Worm (Caenorhabditis elegans): ENCODE measurements around the gene gtf-2H4.

gtf-2H4 gene

ce11 chrIV:15453137-15453788 lies at the start of gene gtf-2H4:
TSS of gene gtf-2H4 (minus strand) at chrIV:15453187.
- no peak for TF ChIP-seq nfya-1 (tag; optimal IDR thresholded peaks at IDR 0.05)
- TF ChIP-seq eyg-1 (tag; optimal IDR thresholded peaks at IDR 0.05): no peak
- TF ChIP-seq ceh-48 (tag; optimal IDR thresholded peaks at IDR 0.05): peak; percentile 41

ce11 chrIV:15497263-15497662 lies 44.3 kb upstream of the gtf-2H4 start, which contains the start of gene acr-24:
TSS of gene acr-24 (plus strand) at chrIV:15497563.
- TF ChIP-seq ceh-45 (GFP tag; IDR thresholded peaks at IDR 0.05): no peak
- no peak for TF ChIP-seq nhr-232 (tag; optimal IDR thresholded peaks at IDR 0.05)

ce11 chrIV:15476369-15476768 lies 23.4 kb upstream of the gtf-2H4 start:
- TF ChIP-seq C38D4.7 (GFP tag; optimal IDR thresholded peaks at IDR 0.05): no peak
- TF ChIP-seq nfya-1 (tag; optimal IDR thresholded peaks at IDR 0.05): no peak
- TF ChIP-seq ztf-16 (tag; optimal IDR thresholded peaks at IDR 0.05): no peak
- no peak for TF ChIP-seq ahr-1 (tag; optimal IDR thresholded peaks at IDR 0.05)
- TF ChIP-seq gmeb-2 (tag; optimal IDR thresholded peaks at IDR 0.05): no peak
- TF ChIP-seq hlh-30 (tag; optimal IDR thresholded peaks at IDR 0.05; ENCODE audit: insufficient read depth): no peak

- TF ChIP-seq nhr-11 (tag; optimal IDR thresholded peaks at IDR 0.05): no peak
- TF ChIP-seq ceh-14 (tag; optimal IDR thresholded peaks at IDR 0.05): no peak
- no peak for TF ChIP-seq zip-5 (tag; optimal IDR thresholded peaks at IDR 0.05)
- no peak for TF ChIP-seq ceh-24 (tag; optimal IDR thresholded peaks at IDR 0.05)
- TF ChIP-seq ceh-48 (tag; optimal IDR thresholded peaks at IDR 0.05): no peak
- no peak for TF ChIP-seq pax-1 (tag; optimal IDR thresholded peaks at IDR 0.05)
- TF ChIP-seq hlh-13 (GFP tag; optimal IDR thresholded peaks at IDR 0.05): no peak
- TF ChIP-seq ceh-19 (GFP tag; optimal IDR thresholded peaks at IDR 0.05): no peak
- no peak for TF ChIP-seq lin-11 (tag; optimal IDR thresholded peaks at IDR 0.05)
- TF ChIP-seq dve-1 (tag; optimal IDR thresholded peaks at IDR 0.05): no peak
- TF ChIP-seq pat-9 (tag; optimal IDR thresholded peaks at IDR 0.05): no peak
- no peak for TF ChIP-seq F13H6.1 (tag; optimal IDR thresholded peaks at IDR 0.05)
- no peak for TF ChIP-seq che-1 (tag; optimal IDR thresholded peaks at IDR 0.05)
- no peak for TF ChIP-seq pqm-1 (tag; optimal IDR thresholded peaks at IDR 0.05)
- no peak for TF ChIP-seq C38D4.7 (GFP tag; optimal IDR thresholded peaks at IDR 0.05)
- no peak for TF ChIP-seq dmd-4 (tag; optimal IDR thresholded peaks at IDR 0.05; ENCODE audit: borderline replicate concordance)
- no peak for TF ChIP-seq pha-2 (tag; optimal IDR thresholded peaks at IDR 0.05)
- TF ChIP-seq gmeb-2 (tag; optimal IDR thresholded peaks at IDR 0.05): no peak
- TF ChIP-seq sox-4 (tag; optimal IDR thresholded peaks at IDR 0.05): no peak
- TF ChIP-seq C08G9.2 (tag; optimal IDR thresholded peaks at IDR 0.05): no peak
Measured at ce11 chrIV:15475829-15476228, 22.8 kb upstream of the gtf-2H4 start.

ce11 chrIV:15473588-15474271 lies 20.7 kb upstream of the gtf-2H4 start, which contains the start of gene Y73F8A.26:
TSS of gene Y73F8A.26 (plus strand) at chrIV:15473660.
- peak; percentile 71 for TF ChIP-seq hlh-8 (tag; optimal IDR thresholded peaks at IDR 0.05)
- no peak for TF ChIP-seq pros-1 (tag; optimal IDR thresholded peaks at IDR 0.05)

- TF ChIP-seq fkh-6 (tag; optimal IDR thresholded peaks at IDR 0.05) (no peak), unc-86 (tag; optimal IDR thresholded peaks at IDR 0.05) (no peak), hlh-13 (GFP tag; optimal IDR thresholded peaks at IDR 0.05) (no peak), unc-42 (tag; optimal IDR thresholded peaks at IDR 0.05) (peak; percentile 38), odd-2 (tag; optimal IDR thresholded peaks at IDR 0.05) (no peak), ztf-16 (tag; optimal IDR thresholded peaks at IDR 0.05) (peak; percentile 40), ceh-22 (tag; optimal IDR thresholded peaks at IDR 0.05) (no peak), sox-4 (tag; optimal IDR thresholded peaks at IDR 0.05) (no peak), ceh-14 (tag; optimal IDR thresholded peaks at IDR 0.05) (peak; percentile 33), fax-1 (tag; optimal IDR thresholded peaks at IDR 0.05) (no peak), nfya-1 (tag; optimal IDR thresholded peaks at IDR 0.05) (peak; percentile 76), syd-9 (tag; optimal IDR thresholded peaks at IDR 0.05) (no peak), hlh-6 (tag; optimal IDR thresholded peaks at IDR 0.05) (no peak), pax-1 (tag; optimal IDR thresholded peaks at IDR 0.05) (peak; percentile 19), ama-1 (optimal IDR thresholded peaks at IDR 0.05) (no peak), mec-3 (tag; optimal IDR thresholded peaks at IDR 0.05; ENCODE audit: borderline replicate concordance) (no peak), C08G9.2 (tag; optimal IDR thresholded peaks at IDR 0.05) (no peak), lin-11 (tag; optimal IDR thresholded peaks at IDR 0.05) (no peak), dve-1 (tag; optimal IDR thresholded peaks at IDR 0.05) (peak; percentile 39), pha-2 (tag; optimal IDR thresholded peaks at IDR 0.05) (peak; percentile 1), elt-2 (tag; optimal IDR thresholded peaks at IDR 0.05) (peak; percentile 60)
Measured at ce11 chrIV:15472387-15472859, 19.4 kb upstream of the gtf-2H4 start, which contains the start of gene Y73F8A.27. TSS of gene Y73F8A.27 (plus strand) at chrIV:15472809.

All from whole organism, late embryonic.